Worm (Caenorhabditis elegans) whole organism, midembryonic: ENCODE measurements around the gene T24H7.9.

ENCODE experiments used
- cog-1 ChIP-seq: sonication (generic microtip); optimal IDR thresholded peaks from 2 replicates; lab custom pipeline; 2016; ENCODE audit warnings: missing genetic modification characterization, missing compliant biosample characterization
- klf-2 ChIP-seq: fragments of 200-800 bp; sonication (Bioruptor generic); conservative IDR thresholded peaks from 2 replicates; pipeline ENCODE4 v1.3.6; 2022; ENCODE audit warnings: missing genetic modification reagents, missing genetic modification characterization, missing compliant biosample characterization

- TF ChIP-seq cog-1 (tag; lab: Kevin White, UChicago) (no peak), klf-2 (no peak)
Observed at ce11 chrII:6250782-6251461, 15.6 kb upstream of the T24H7.9 start, which contains the start of gene phb-2.
